Worm (Caenorhabditis elegans) whole organism, early embryonic: ENCODE data around the gene C10F3.7.

Experiments
- F13C5.2 ChIP-seq: sonication (generic microtip); optimal IDR thresholded peaks from 2 replicates; lab custom pipeline; 2017; ENCODE audit warnings: mild to moderate bottlenecking, missing genetic modification characterization, inconsistent platforms, missing compliant biosample characterization
- aly-1 ChIP-seq: sonication (generic microtip); optimal IDR thresholded peaks from 2 replicates; lab custom pipeline; 2016; ENCODE audit warnings: missing genetic modification characterization, missing compliant biosample characterization
- ama-1 ChIP-seq: fragments of 150-350 bp; optimal IDR thresholded peaks from 2 replicates; lab custom pipeline; 2014
- ceh-36 ChIP-seq: sonication (generic microtip); optimal IDR thresholded peaks from 2 replicates; lab custom pipeline; 2016; ENCODE audit warnings: missing genetic modification characterization, inconsistent platforms, missing compliant biosample characterization
- flt-1 ChIP-seq: fragments of 200-800 bp; sonication (Bioruptor generic); IDR thresholded peaks from 2 replicates; pipeline ENCODE4 v1.3.6; 2022; ENCODE audit warnings: missing genetic modification characterization, missing compliant biosample characterization
- sea-1 ChIP-seq: fragments of 200-800 bp; sonication (Bioruptor generic); conservative IDR thresholded peaks from 2 replicates; pipeline ENCODE4 v1.3.6; 2022; ENCODE audit warnings: missing genetic modification characterization, missing compliant biosample characterization
- tbx-11 ChIP-seq: fragments of 200-800 bp; sonication (Bioruptor generic); IDR thresholded peaks from 2 replicates; pipeline ENCODE4 v1.3.6; 2022; ENCODE audit warnings: missing genetic modification characterization, missing compliant biosample characterization
- tbx-37 ChIP-seq: fragments of 200-800 bp; sonication (Bioruptor generic); conservative IDR thresholded peaks from 2 replicates; pipeline ENCODE4 v1.3.6; 2022; ENCODE audit warnings: missing genetic modification reagents, missing genetic modification characterization, missing compliant biosample characterization
- tra-4 ChIP-seq: sonication (generic microtip); optimal IDR thresholded peaks from 2 replicates; lab custom pipeline; 2017; ENCODE audit warnings: missing genetic modification characterization, missing compliant biosample characterization

DNA sequence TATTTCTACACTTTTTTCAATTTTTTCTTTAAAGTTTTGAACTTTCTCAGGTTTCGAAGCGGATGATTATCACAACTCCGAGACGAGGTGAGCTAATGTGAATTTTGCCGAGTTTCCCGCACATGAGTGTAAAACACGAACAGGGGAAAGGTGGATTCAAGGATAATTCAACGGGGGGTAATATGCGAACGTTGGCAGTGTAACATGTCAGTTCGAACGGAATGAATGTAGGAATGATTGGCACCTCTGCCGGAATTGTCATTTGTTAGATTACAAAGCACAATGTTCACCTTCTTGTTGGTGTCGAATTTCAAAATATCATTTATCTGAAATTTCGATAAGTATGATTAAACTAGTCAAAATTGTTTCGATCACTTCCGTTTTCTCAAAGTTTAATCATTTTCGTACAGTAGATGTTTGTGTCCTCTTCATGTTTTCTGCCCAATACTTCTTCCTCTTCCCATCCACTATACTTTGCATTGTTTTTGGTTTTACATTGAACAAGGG lies 32.3 kb upstream of the C10F3.7 start, which contains the start of gene picc-1:
- TF ChIP-seq ama-1 (lab: Kevin White, UChicago): no peak
- no peak for TF ChIP-seq flt-1 (GFP tag; lab: Robert Waterston, UW)
- TF ChIP-seq sea-1 (GFP tag; lab: Robert Waterston, UW): no peak
- no peak for TF ChIP-seq ceh-36 (tag; lab: Kevin White, UChicago)
- no peak for TF ChIP-seq tbx-11
- TF ChIP-seq aly-1: no peak
- TF ChIP-seq tra-4 (tag; lab: Kevin White, UChicago): no peak
- no peak for TF ChIP-seq tbx-37 (GFP tag; lab: Robert Waterston, UW)
- TF ChIP-seq F13C5.2 (tag; lab: Kevin White, UChicago): no peak
